Worm (Caenorhabditis elegans) whole organism, L4/young adult: ENCODE data around the gene set-20.

ENCODE experiments used
- W03F9.2 ChIP-seq: fragments of 150-350 bp; optimal IDR thresholded peaks from 2 replicates; lab custom pipeline; 2014; ENCODE audit warnings: missing biosample characterization, missing genetic modification characterization
- dao-5 ChIP-seq: sonication (generic microtip); optimal IDR thresholded peaks from 2 replicates; lab custom pipeline; 2016; ENCODE audit warnings: missing genotype, missing genetic modification characterization, moderate library complexity, missing compliant biosample characterization
- him-1 ChIP-seq: sonication (generic microtip); optimal IDR thresholded peaks from 2 replicates; lab custom pipeline; 2016; ENCODE audit warnings: missing genotype, missing genetic modification reagents, missing genetic modification characterization, missing compliant biosample characterization

Gene set-20

DNA sequence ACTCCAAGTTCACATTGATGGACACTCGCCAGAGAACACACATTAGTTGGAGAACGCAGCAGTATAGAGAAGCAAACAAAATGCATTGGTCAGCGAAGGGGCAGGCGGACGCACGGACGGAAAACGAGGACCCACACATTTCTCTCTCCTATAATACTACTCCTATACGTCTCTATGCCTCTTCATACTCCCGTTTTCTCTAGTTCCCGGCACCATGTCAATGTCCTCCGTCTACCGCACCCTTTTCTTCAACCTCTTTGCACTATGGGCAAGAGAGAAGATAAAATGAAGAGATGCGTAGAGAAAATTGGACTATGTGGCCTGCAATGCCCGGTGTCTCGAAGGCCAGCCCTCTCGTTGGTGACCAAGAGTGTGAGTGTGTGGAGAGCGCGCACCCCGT lies at the start of gene set-20:
Gene set-20, minus strand, starts transcription at position 94 of the 400 bp plus-strand sequence.
- TF ChIP-seq W03F9.2 (no peak), dao-5 (no peak), him-1 (no peak)

DNA sequence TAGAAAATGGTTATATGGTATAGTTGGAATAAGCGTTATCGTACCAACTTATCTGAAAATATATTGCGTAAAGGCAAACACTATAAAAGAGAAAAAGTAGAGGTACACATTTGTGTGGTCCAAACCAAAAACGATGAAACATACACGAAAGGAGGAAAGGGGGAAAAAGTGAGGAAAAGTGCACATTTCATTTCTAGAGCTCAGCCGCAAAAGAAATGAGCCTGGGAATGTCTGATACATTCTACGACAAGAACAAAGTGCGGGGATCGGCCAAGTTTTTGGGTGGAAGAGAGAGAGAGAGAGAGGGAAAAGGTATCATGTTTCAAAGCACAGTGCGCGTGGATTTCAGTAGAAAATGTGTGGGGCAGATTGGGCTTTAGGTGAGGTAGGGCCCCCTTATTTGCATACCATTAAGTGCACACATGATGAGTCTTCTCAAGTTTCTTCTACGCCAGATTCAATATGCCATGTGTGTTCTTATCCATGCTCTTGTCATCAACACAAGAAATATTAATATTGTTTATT lies 47.8 kb upstream of the set-20 start, which contains the start of gene rgs-6:
Gene rgs-6, minus strand, starts transcription at position 51 of the 525 bp plus-strand sequence.
- TF ChIP-seq him-1 (no peak), W03F9.2 (no peak), dao-5 (no peak)

DNA sequence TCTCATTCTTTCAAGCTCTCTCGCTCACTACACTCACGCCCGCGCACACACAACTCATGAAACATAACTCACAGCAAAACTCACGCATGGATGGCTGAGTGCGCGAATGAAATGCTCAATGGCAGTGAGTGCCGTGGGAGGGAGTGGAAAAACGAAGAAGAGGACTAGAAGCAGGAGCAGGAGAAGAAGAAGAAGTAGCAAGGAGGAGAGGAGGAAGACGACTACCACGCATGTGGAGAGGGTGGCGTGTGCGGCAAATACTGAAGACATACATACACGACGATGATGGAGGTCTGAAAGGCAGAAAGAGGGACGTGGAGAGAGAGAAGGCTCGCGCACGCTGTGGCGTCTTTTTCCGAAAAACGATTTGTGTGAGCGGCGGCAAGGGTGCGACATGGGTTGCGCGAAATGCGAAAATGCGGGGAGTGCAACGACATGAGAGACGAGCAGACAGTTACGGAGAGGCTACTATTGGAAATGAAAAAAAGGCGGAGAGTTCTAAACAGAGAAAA lies 43.1 kb upstream of the set-20 start:
- TF ChIP-seq W03F9.2 (no peak), him-1 (peak; percentile 84)

DNA sequence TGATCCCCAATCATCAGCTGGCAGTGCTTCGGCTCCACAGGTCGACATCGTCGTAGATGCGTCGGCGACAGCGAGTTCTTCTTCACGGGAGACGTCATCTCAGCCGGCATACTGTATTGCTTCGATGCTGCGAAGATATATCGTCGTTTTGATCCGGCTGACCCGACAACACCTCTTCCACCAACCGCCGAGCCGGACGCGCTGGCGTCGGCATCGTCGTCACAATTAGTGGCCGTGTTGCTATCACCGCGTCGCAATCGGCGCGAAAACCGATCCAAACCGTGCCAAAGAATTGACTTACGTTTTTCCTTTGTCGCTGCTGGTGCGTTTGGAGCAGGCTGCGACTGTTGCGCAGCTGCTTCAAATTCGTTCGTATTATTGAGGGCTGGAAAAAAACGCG lies 40.2 kb upstream of the set-20 start:
- no peak for TF ChIP-seq W03F9.2
- no peak for TF ChIP-seq him-1
- no peak for TF ChIP-seq dao-5

DNA sequence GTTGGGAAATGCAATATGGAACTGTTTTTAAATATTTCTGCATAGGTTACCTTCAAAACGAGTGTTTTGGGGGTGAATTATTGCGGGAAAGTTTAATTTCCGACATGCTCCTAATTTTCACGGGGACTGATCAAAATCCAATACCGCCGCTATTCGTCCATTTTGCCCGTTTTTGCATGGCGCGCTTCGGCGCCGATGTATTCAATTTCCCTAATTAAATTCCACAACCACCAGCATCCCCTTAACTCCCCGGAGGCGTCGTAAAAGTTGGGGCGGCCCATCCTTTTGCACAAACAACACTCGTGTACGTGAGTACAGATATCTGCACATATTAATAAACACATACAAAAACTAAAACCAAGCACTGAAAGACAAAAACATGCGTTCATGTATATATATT lies 38.6 kb upstream of the set-20 start:
- no peak for TF ChIP-seq him-1
- no peak for TF ChIP-seq dao-5
- TF ChIP-seq W03F9.2, result no peak

DNA sequence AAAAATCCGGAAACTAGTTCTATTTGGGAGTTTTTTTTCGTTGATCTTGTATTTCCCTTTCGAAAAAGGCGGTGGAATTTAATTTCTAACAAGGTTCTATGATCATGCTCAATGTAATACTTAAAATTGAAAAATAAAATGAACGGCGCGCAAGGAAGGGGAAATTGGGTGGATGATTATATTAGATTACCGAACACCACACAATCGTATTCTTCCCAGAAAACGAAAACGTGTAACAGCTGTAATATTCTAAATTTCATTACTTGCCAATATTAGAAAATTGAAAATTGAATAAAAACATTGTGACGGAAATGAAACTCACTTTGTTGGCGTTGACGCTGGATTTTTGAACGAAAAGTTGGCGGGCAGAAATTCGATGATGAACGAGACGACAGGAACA lies 37.8 kb upstream of the set-20 start:
- TF ChIP-seq W03F9.2 (no peak), him-1 (no peak), dao-5 (no peak)

DNA sequence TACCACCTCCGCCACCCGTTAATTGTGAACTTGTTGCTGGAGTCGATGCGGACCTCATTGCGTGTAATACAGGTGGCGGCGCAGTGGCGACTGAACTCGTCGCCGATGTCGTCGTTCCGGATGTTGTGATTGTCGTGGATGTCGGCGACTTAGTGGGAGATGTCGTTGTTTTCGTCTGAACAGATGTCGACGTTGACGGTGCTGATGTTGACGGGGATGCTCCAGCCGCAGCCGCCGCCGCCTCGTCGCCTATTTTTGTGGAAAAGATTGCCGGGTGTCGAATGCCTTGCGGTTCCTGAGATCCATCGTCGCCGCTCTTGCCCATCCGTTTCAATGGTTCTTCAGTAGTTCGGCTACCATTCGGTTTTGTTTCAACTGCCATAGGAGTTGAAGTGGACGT lies 35.0 kb upstream of the set-20 start:
- TF ChIP-seq him-1 (no peak), W03F9.2 (no peak), dao-5 (no peak)

DNA sequence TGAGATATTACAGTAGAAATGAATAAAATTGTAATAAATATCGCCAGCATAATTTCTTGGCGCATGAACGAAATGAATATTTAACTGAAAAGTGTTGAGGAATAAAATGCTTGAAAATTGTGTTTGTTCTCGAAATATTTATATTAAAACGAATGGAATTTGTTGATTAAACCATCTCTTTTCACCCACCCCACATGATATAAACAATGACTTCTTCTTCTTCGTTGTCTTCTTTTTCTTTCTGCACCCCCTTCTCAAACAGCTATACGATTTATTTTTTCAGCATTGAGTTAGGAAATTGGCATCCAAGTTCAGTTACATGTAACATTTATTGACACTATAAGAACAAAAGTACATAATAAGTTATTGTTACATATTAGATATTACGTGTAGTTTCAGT lies 34.2 kb upstream of the set-20 start, which contains the start of gene C41G11.1:
Gene C41G11.1, minus strand, starts transcription at position 101 of the 400 bp plus-strand sequence.
- TF ChIP-seq dao-5 (no peak), W03F9.2 (no peak), him-1 (no peak)

DNA sequence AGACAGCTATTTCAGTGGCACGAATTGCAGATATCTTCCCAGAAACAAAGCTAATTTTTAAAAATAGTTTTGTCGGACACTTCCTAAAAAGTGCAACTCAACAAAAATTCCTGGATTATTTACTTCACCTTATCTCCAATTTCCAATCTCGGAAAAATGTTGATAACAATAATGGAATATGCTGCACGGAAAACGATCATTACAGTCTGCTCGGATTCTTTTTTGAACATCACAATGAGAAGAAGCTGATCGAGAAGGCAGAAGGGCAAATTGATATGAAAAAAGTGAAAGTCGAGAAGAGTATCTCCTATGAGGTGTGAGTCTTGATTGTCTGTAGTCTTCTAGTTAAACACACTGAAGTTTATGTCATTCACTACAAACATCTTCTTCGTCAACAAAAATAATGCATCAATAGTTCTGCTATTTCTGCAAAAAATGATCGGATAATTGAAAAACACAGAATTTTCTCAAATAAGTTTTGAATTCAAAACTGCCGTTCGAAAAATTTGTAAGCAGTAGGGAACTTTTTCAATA lies 29.9 kb upstream of the set-20 start:
- TF ChIP-seq dao-5, result no peak
- TF ChIP-seq W03F9.2, result no peak
- no peak for TF ChIP-seq him-1

DNA sequence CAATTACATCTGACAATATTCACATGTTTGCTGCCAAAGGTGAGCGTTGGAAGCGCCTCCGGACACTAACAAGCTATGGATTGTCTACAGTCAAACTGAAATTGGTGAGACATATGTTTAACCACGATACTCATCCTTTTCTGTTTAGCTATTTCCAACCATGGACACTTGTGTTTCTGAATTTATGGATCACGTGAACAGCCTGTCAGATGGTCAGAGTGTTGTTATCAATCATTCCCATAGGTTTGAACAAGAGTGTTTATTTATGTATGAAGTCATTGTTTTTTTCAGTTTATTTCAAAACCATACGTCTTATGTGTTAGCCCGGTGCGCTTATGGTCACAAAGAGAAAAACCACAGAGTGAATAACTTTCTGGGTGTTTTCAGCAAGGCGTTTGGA lies 29.4 kb upstream of the set-20 start:
- TF ChIP-seq him-1 (no peak), W03F9.2 (no peak), dao-5 (no peak)

DNA sequence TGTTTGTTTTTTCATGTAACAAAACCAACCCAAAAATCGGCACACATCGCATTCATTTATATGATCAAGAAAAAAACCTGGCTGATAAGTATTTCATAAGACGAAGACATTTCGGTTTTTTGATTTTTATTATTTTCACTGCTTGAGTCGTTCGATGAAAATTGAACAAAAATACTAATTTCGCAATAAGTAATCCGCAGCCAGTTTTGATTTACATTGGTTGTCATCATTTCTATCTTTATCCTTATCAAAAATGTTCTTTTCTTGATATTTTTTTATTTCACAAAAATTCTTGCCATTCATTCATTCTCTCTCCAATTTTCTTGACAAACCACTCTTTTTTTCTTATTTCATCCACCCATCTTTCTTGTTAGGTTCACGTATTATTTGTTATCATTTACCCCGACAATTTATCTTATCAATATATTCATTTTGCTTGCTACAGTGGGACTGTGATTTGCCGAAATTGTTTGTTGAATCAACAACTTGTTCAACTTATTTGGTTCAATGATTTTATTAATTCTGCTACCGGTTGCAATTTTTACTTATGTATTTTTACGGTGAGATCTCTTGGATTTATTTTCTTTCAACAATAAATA lies 28.2 kb upstream of the set-20 start, which contains the start of gene cyp-43A1:
Gene cyp-43A1, plus strand, starts transcription at position 446 of the 599 bp plus-strand sequence.
- TF ChIP-seq him-1 (no peak), dao-5 (no peak), W03F9.2 (no peak)

DNA sequence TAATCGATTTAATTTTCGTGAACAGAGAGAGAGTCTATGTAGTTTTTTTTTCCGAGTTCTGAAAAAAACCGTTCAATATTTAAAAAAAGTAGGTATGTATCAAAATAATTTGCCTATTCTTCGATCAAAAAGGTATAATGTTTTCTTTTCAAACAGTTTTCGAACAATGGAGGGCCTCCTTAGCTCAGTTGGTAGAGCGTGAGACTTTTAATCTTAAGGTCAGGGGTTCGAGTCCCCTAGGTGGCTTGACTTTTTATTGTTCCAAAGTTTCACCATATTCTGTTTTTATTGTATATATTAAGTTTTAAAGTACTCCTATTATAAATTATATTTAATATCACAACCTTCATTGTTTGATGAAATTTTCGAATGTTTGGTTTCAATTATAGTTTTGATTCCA lies 27.5 kb upstream of the set-20 start:
- TF ChIP-seq W03F9.2, result peak; percentile 35
- TF ChIP-seq him-1, result no peak

DNA sequence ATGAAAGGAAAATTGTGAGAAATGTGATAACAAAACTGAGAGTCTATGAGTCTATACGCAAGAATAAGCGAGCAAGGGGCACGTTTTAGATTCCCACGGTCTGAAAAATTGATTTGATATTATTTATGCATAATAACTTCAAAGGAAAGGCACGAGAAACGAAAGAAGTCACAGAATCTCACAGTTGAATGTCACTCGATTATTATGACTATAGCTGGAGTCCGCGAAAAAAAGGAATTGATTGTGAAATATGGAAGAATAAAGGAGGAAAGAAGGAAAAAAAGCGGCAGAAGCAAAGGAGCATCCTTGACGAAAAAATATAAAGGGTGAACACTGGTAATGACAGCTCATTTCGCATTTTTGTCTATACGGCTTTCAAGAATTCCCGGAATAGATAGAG lies 24.7 kb upstream of the set-20 start, which contains the start of gene cat-1:
Gene cat-1, minus strand, starts transcription at position 101 of the 400 bp plus-strand sequence.
- TF ChIP-seq W03F9.2, result no peak
- TF ChIP-seq him-1, result no peak
- no peak for TF ChIP-seq dao-5

DNA sequence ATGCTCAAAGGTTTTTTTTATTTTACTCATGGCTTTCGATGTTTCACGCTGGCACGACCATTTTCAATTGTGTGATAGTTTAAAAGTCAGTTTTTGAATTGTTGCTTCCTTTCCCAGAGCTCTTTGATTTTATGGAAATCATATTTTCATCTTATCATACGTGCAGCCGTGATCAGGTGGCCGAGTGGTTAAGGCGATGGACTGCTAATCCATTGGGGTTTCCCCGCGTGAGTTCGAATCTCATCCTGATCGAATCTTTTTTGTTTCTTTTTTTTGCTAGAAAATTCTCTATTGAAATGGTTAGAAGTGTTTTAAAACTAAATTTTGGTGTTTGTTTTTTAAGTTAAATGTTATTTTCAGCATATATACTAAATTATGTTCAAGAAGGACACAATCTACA lies 23.2 kb upstream of the set-20 start:
- TF ChIP-seq W03F9.2 (no peak), dao-5 (no peak), him-1 (no peak)

DNA sequence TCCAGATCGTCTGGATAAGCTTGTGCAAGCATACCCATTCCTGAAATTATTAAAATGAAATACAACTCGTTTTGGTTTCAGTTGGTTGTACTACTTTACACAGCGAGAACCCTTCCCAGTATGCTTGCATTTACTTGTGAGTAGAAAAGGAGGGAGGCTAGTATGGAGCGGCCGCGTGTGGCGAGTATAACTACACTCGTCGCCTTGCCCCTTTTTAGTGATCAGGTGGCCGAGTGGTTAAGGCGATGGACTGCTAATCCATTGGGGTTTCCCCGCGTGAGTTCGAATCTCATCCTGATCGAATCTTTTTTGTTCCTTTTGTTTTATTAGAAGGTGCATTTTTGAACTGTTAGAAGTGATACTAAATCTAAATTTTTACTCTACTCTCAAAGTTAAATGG lies 21.9 kb upstream of the set-20 start:
- TF ChIP-seq dao-5, result peak; percentile 58
- TF ChIP-seq W03F9.2, result no peak
- TF ChIP-seq him-1, result no peak

DNA sequence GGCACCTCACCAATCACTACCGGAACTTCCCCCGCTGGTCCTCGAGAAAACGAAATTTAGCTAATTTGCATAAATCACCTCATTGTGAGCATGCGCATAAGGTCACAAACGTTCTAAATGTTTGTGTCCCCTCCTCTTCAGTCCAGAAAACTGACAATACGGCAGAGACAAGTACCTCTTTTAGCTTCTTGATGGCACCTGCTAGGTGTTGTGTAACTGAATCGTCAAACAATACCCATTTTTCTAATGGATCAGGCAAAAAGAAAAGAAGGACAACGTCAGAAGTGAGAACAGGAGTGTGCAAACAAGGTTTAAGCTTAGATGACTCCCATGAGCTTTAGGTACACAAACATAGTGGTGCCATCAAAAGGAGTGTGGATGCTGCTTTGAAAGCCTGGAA lies 13.6 kb upstream of the set-20 start:
- TF ChIP-seq him-1, result no peak
- no peak for TF ChIP-seq W03F9.2

DNA sequence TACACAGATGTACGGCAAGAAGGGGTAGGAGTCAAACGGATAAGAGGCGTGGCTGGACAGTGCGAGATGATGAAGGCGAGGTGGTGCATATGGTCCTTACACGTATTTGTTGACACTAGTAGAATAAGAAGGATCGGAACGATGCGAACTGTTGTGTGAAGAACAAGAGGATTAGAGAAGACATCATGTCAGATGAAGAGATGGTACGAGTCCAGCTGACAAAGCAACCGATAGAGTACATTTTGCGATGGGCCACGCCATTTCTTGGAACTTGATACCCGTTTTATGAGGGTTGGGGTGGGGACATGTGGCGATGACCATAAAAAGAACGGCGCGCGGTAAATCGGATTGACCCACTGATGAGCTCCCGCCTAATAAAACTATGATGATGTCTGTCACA lies 12.5 kb upstream of the set-20 start:
- no peak for TF ChIP-seq W03F9.2
- no peak for TF ChIP-seq dao-5
- no peak for TF ChIP-seq him-1
